Worm (Caenorhabditis elegans): ENCODE results near the gene pid-5.

ce11 chrV:4143034-4143433 lies 32.6 kb upstream of the pid-5 start:
- no peak for TF ChIP-seq ztf-11 (tag; optimal IDR thresholded peaks at IDR 0.05)
- TF ChIP-seq snpc-4 (tag; optimal IDR thresholded peaks at IDR 0.05), result peak; percentile 67
- TF ChIP-seq elt-1 (tag; optimal IDR thresholded peaks at IDR 0.05), result no peak
- TF ChIP-seq nhr-237 (tag; optimal IDR thresholded peaks at IDR 0.05), result no peak
- TF ChIP-seq jun-1 (tag; optimal IDR thresholded peaks at IDR 0.05), result peak; percentile 71
- no peak for TF ChIP-seq tbx-2 (tag; optimal IDR thresholded peaks at IDR 0.05)
- TF ChIP-seq nhr-77 (tag; optimal IDR thresholded peaks at IDR 0.05), result no peak
- TF ChIP-seq eor-1 (tag; optimal IDR thresholded peaks at IDR 0.05), result no peak
- no peak for TF ChIP-seq elt-3 (tag; optimal IDR thresholded peaks at IDR 0.05)
- peak; percentile 47 for TF ChIP-seq lsy-12 (tag; optimal IDR thresholded peaks at IDR 0.05)
- no peak for TF ChIP-seq ceh-82 (tag; optimal IDR thresholded peaks at IDR 0.05)
- TF ChIP-seq lin-15B (tag; optimal IDR thresholded peaks at IDR 0.05), result peak; percentile 80
- TF ChIP-seq skn-1 (tag; optimal IDR thresholded peaks at IDR 0.05), result no peak
- TF ChIP-seq unc-62 (GFP tag; optimal IDR thresholded peaks at IDR 0.05), result no peak
